Worm (Caenorhabditis elegans) whole organism, L4 larva: ENCODE measurements around the gene mrps-10.

Source experiments
- F26F4.8 ChIP-seq: fragments of 200-800 bp; sonication (Bioruptor generic); conservative IDR thresholded peaks from 2 replicates; pipeline ENCODE4 v1.3.6; 2022; ENCODE audit warnings: missing genetic modification characterization, missing compliant biosample characterization
- F44E2.7 ChIP-seq: fragments of 200-800 bp; sonication (Bioruptor generic); IDR thresholded peaks from 2 replicates; pipeline ENCODE4 v2.1.2; 2022; ENCODE audit warnings: missing genetic modification characterization, missing compliant biosample characterization
- Y48G9A.11 ChIP-seq: fragments of 200-800 bp; sonication (Bioruptor generic); IDR thresholded peaks from 2 replicates; pipeline ENCODE4 v1.3.6; 2022; ENCODE audit warnings: missing genetic modification reagents, missing genetic modification characterization, missing compliant biosample characterization
- ama-1 ChIP-seq: fragments of 150-350 bp; optimal IDR thresholded peaks from 2 replicates; lab custom pipeline; 2014; ENCODE audit warnings: inconsistent platforms, mixed read lengths
- ceh-44 ChIP-seq: fragments of 200-800 bp; sonication (Bioruptor generic); IDR thresholded peaks from 2 replicates; pipeline ENCODE4 v1.3.6; 2022; ENCODE audit warnings: missing genetic modification reagents, missing genetic modification characterization, missing compliant biosample characterization
- ceh-82 ChIP-seq: sonication (generic microtip); optimal IDR thresholded peaks from 2 replicates; lab custom pipeline; 2017; ENCODE audit warnings: missing biosample characterization, missing genetic modification characterization
- daf-12 ChIP-seq: fragments of 150-350 bp; optimal IDR thresholded peaks from 2 replicates; lab custom pipeline; 2014; ENCODE audit warnings: missing biosample characterization, missing genetic modification reagents, missing genetic modification characterization
- daf-19 ChIP-seq: fragments of 200-800 bp; sonication (Bioruptor generic); conservative IDR thresholded peaks from 2 replicates; pipeline ENCODE4 v1.3.6; 2022; ENCODE audit warnings: missing genetic modification characterization, missing compliant biosample characterization
- gei-8 ChIP-seq: fragments of 200-800 bp; sonication (Bioruptor generic); optimal IDR thresholded peaks from 2 replicates; lab custom pipeline; 2018; ENCODE audit warnings: mild to moderate bottlenecking, missing genetic modification characterization, missing compliant biosample characterization
- hlh-11 ChIP-seq: fragments of 200-800 bp; sonication (Bioruptor generic); optimal IDR thresholded peaks from 2 replicates; lab custom pipeline; 2018; ENCODE audit warnings: mild to moderate bottlenecking, missing genetic modification characterization, missing compliant biosample characterization
- hlh-30 ChIP-seq: sonication (generic microtip); optimal IDR thresholded peaks from 2 replicates; lab custom pipeline; 2017; ENCODE audit warnings: antibody characterized with exemption, mild to moderate bottlenecking, missing genetic modification characterization, missing compliant biosample characterization; ENCODE audit not compliant: insufficient read depth
- hmg-1.1 ChIP-seq: fragments of 200-800 bp; sonication (Bioruptor generic); IDR thresholded peaks from 2 replicates; pipeline ENCODE4 v1.3.6; 2022; ENCODE audit warnings: missing genetic modification reagents, missing genetic modification characterization, missing compliant biosample characterization
- lin-38 ChIP-seq: fragments of 200-800 bp; sonication (Bioruptor generic); IDR thresholded peaks from 2 replicates; pipeline ENCODE4 v1.3.6; 2022; ENCODE audit warnings: missing genetic modification reagents, missing genetic modification characterization, missing compliant biosample characterization
- madf-5 ChIP-seq, 2 experiments: fragments of 200-800 bp; sonication (Bioruptor generic); IDR thresholded peaks; 2 replicates each; pipeline ENCODE4 v1.3.6; 2022; ENCODE audit warnings: missing compliant biosample characterization in 2 of 2, missing genetic modification characterization in 2 of 2
- mes-2 ChIP-seq: sonication (generic microtip); optimal IDR thresholded peaks from 2 replicates; lab custom pipeline; 2016; ENCODE audit warnings: missing genotype, mild to moderate bottlenecking, missing genetic modification characterization, missing compliant biosample characterization; ENCODE audit not compliant: poor library complexity, severe bottlenecking
- mxl-2 ChIP-seq: fragments of 200-800 bp; sonication (Bioruptor generic); conservative IDR thresholded peaks from 2 replicates; pipeline ENCODE4 v1.3.6; 2022; ENCODE audit warnings: missing genetic modification reagents, missing genetic modification characterization, missing compliant biosample characterization
- nhr-10 ChIP-seq: fragments of 150-350 bp; optimal IDR thresholded peaks from 2 replicates; lab custom pipeline; 2014; ENCODE audit warnings: missing biosample characterization, missing genetic modification characterization
- nhr-111 ChIP-seq: fragments of 200-800 bp; sonication (Bioruptor generic); optimal IDR thresholded peaks from 2 replicates; lab custom pipeline; 2018; ENCODE audit warnings: mild to moderate bottlenecking, missing genetic modification characterization, missing compliant biosample characterization
- nhr-42 ChIP-seq: fragments of 200-800 bp; sonication (Bioruptor generic); IDR thresholded peaks from 2 replicates; pipeline ENCODE4 v1.3.6; 2022; ENCODE audit warnings: missing genetic modification characterization, missing compliant biosample characterization
- nhr-76 ChIP-seq: fragments of 150-350 bp; optimal IDR thresholded peaks from 2 replicates; lab custom pipeline; 2014; ENCODE audit warnings: missing biosample characterization, missing genetic modification characterization
- pqm-1 ChIP-seq: sonication (generic microtip); optimal IDR thresholded peaks from 2 replicates; lab custom pipeline; 2017; ENCODE audit warnings: missing biosample characterization, missing genetic modification characterization
- saeg-2 ChIP-seq: fragments of 200-800 bp; sonication (Bioruptor generic); IDR thresholded peaks from 2 replicates; pipeline ENCODE4 v1.3.6; 2022; ENCODE audit warnings: missing genetic modification reagents, missing genetic modification characterization, missing compliant biosample characterization
- set-16 ChIP-seq: fragments of 200-800 bp; sonication (Bioruptor generic); IDR thresholded peaks from 2 replicates; pipeline ENCODE4 v1.3.6; 2022; ENCODE audit warnings: missing genetic modification reagents, missing genetic modification characterization, missing compliant biosample characterization
- spr-1 ChIP-seq: sonication (generic microtip); optimal IDR thresholded peaks from 2 replicates; lab custom pipeline; 2016; ENCODE audit warnings: mild to moderate bottlenecking, missing genetic modification characterization, missing compliant biosample characterization
- spr-3 ChIP-seq: fragments of 200-800 bp; sonication (Bioruptor generic); optimal IDR thresholded peaks from 2 replicates; lab custom pipeline; 2018; ENCODE audit warnings: mild to moderate bottlenecking, missing genetic modification characterization, missing compliant biosample characterization
- unc-39 ChIP-seq: sonication (generic microtip); optimal IDR thresholded peaks from 2 replicates; lab custom pipeline; 2017; ENCODE audit warnings: missing biosample characterization, missing genetic modification characterization
- vab-7 ChIP-seq: fragments of 200-800 bp; sonication (Bioruptor generic); IDR thresholded peaks from 2 replicates; pipeline ENCODE4 v1.3.6; 2022; ENCODE audit warnings: missing genetic modification reagents, missing genetic modification characterization, missing compliant biosample characterization
- zag-1 ChIP-seq: fragments of 150-350 bp; optimal IDR thresholded peaks from 2 replicates; lab custom pipeline; 2014; ENCODE audit warnings: missing biosample characterization, missing genetic modification characterization
- zfp-2 ChIP-seq: sonication (generic microtip); optimal IDR thresholded peaks from 2 replicates; lab custom pipeline; 2016; ENCODE audit warnings: mild to moderate bottlenecking, missing genetic modification characterization, missing compliant biosample characterization
- zip-2 ChIP-seq: fragments of 150-350 bp; optimal IDR thresholded peaks from 2 replicates; lab custom pipeline; 2014; ENCODE audit warnings: missing biosample characterization, missing genetic modification characterization
- ztf-7 ChIP-seq: fragments of 150-350 bp; optimal IDR thresholded peaks from 2 replicates; lab custom pipeline; 2014; ENCODE audit warnings: missing biosample characterization, missing genetic modification characterization

Gene mrps-10

ce11 chrIII:12971828-12972379, 45.5 kb downstream of the mrps-10 start (continued):
- TF ChIP-seq nhr-76: no peak
- TF ChIP-seq nhr-10 (tag; lab: Kevin White, UChicago): no peak
- TF ChIP-seq ceh-82 (tag; lab: Kevin White, UChicago): no peak
- no peak for TF ChIP-seq zag-1 (tag; lab: Kevin White, UChicago)
- no peak for TF ChIP-seq pqm-1
- TF ChIP-seq hlh-30 (tag; lab: Kevin White, UChicago): peak; percentile 61
- TF ChIP-seq ama-1 (lab: Kevin White, UChicago): no peak
- no peak for TF ChIP-seq daf-12 (tag; lab: Kevin White, UChicago)
- no peak for TF ChIP-seq hmg-1.1 (GFP tag; lab: Robert Waterston, UW)
- peak; percentile 39 for TF ChIP-seq hlh-11 (tag; lab: Kevin White, UChicago)
- no peak for TF ChIP-seq set-16
- no peak for TF ChIP-seq zfp-2 (tag; lab: Kevin White, UChicago)
- no peak for TF ChIP-seq spr-1
- TF ChIP-seq F44E2.7 (GFP tag; lab: Robert Waterston, UW): no peak
- TF ChIP-seq unc-39: no peak
- no peak for TF ChIP-seq Y48G9A.11 (GFP tag; lab: Robert Waterston, UW)
- no peak for TF ChIP-seq spr-3 (GFP tag; lab: Kevin White, UChicago)

DNA sequence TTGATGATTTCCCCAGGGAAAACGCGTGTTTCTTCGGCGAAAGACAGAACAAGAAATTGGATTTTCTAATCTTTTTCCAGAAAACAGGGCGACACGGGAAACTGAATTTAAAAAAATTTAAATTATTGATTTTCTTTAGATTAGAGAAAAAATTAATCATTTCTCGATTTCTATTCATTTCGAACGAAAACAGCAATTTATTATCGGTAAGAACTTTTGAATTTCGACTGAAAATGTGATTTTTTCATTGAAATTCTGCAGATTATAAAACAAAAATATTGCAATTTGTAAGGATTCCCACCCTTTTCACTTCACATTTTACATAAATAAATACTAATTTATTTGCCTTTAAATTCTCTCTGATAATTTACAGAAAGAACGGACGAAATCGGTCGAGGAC, 46.0 kb downstream of the mrps-10 start, which contains the start of gene bckd-1A:
TSS of gene bckd-1A (minus strand) at position 101 of the 400 bp plus-strand sequence.
- TF ChIP-seq hlh-11 (tag; lab: Kevin White, UChicago) (no peak), nhr-111 (GFP tag; lab: Kevin White, UChicago) (no peak), mes-2 (tag; lab: Kevin White, UChicago) (no peak), madf-5 (GFP tag; IDR thresholded peaks at IDR 0.05; lab: Robert Waterston, UW) (no peak), lin-38 (no peak), mxl-2 (GFP tag; lab: Robert Waterston, UW) (no peak), ztf-7 (tag; lab: Kevin White, UChicago) (no peak), zip-2 (tag; lab: Kevin White, UChicago) (no peak), daf-19 (GFP tag; lab: Robert Waterston, UW) (no peak), gei-8 (GFP tag; lab: Kevin White, UChicago) (no peak), saeg-2 (no peak), ceh-44 (GFP tag; lab: Robert Waterston, UW) (no peak), hmg-1.1 (GFP tag; lab: Robert Waterston, UW) (no peak), vab-7 (GFP tag; lab: Robert Waterston, UW) (no peak), nhr-42 (GFP tag; lab: Robert Waterston, UW) (no peak), F26F4.8 (no peak), hlh-30 (tag; lab: Kevin White, UChicago) (no peak)
